Fruit fly (Drosophila melanogaster): ENCODE results near the gene Ptp61F.

The Ptp61F gene

dm6 chr3L:1388094-1388493, 87.0 kb downstream of the Ptp61F start (continued):
- peak; percentile 61 for TF ChIP-seq CG1621 (tag; optimal IDR thresholded peaks at IDR 0.05)
- TF ChIP-seq Sox102F (GFP tag; optimal IDR thresholded peaks at IDR 0.05): peak; percentile 81
- peak; percentile 42 for TF ChIP-seq spab (GFP tag; optimal IDR thresholded peaks at IDR 0.05)
- peak; percentile 67; the same call in 2 of the 3 replicates for TF ChIP-seq CG6163 (GFP tag; IDR thresholded peaks at IDR 0.05)
- no peak for TF ChIP-seq Gug (GFP tag; IDR thresholded peaks at IDR 0.05)
- TF ChIP-seq Eip93F (GFP tag; optimal IDR thresholded peaks at IDR 0.05): peak; percentile 25
- TF ChIP-seq Hr4 (GFP tag; optimal IDR thresholded peaks at IDR 0.05): peak; percentile 14
- peak; percentile 30 for TF ChIP-seq CG8319 (GFP tag; optimal IDR thresholded peaks at IDR 0.05)

DNA sequence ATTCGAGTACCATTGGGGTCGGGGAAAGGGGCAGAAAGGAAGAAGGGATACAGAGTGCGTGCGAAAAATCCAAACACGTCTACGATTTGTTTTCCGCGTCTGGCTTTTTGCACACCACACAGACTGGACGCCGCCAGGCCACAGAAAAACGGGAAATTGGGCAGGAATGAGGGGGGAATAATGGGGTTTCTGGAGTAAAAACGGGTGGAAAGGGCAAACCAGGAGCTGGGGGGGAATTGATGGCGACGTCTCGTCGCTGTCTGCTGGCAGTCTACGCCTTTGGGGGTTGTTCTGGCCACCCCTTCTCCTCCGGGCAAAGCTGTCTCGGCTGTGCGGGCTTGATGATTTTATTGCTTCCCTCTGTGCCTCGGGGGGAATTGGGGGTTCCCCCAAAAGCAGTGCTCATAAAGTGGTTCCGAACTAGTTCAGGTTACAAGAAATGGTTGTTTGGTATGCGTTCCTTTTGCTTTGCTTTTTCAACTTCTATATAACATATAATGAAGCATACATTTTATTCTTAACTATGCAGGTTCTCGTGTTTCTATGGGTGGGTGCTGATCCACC, 89.3 kb downstream of the Ptp61F start:
- peak in 1 of 2 experiments; percentile 20 for TF ChIP-seq ss (GFP tag; optimal IDR thresholded peaks at IDR 0.05)
- TF ChIP-seq CG6276 (GFP tag; optimal IDR thresholded peaks at IDR 0.05): no peak

DNA sequence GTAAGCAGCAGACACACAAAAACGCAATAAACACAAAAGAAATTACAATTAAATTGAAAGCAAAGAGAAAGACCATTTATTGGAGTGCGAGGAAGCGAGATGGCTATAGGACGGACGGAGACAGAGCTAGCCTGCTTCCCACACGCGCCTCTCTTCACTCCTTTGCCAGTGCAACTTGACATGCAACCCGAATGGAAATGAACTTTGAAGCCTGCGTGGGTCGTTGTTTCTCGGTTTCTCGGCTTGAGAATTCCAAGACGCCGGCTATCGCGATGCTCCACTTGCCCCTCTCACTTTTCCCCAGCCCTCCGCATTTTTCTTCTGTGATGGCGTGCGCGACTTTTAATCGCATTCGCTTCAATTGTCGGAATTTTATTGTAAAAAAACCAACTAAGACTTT, 94.1 kb downstream of the Ptp61F start:
- TF ChIP-seq CG3032 (tag; optimal IDR thresholded peaks at IDR 0.05): no peak
- peak; percentile 23 for TF ChIP-seq CG9139 (GFP tag; optimal IDR thresholded peaks at IDR 0.05)
- no peak for TF ChIP-seq CG11762 (GFP tag; optimal IDR thresholded peaks at IDR 0.05; ENCODE audit: insufficient read depth)
- TF ChIP-seq Sox15 (GFP tag; optimal IDR thresholded peaks at IDR 0.05): no peak
- no peak for TF ChIP-seq CG7368 (GFP tag; optimal IDR thresholded peaks at IDR 0.05)
- no peak for TF ChIP-seq fd59A (GFP tag; optimal IDR thresholded peaks at IDR 0.05)
- no peak for TF ChIP-seq lz (GFP tag; optimal IDR thresholded peaks at IDR 0.05)
- TF ChIP-seq fd85E (GFP tag; optimal IDR thresholded peaks at IDR 0.05): no peak
- peak; percentile 1 for TF ChIP-seq CG32006 (GFP tag; optimal IDR thresholded peaks at IDR 0.05)
- peak; percentile 18 for TF ChIP-seq CG10669 (GFP tag; optimal IDR thresholded peaks at IDR 0.05)
- TF ChIP-seq Sox102F (GFP tag; optimal IDR thresholded peaks at IDR 0.05): no peak
- TF ChIP-seq ss (GFP tag; optimal IDR thresholded peaks at IDR 0.05): peak; percentile 64 to 81
- no peak for TF ChIP-seq Blimp-1 (GFP tag; optimal IDR thresholded peaks at IDR 0.05)
- TF ChIP-seq CG1621 (tag; optimal IDR thresholded peaks at IDR 0.05): peak; percentile 27
- no peak for TF ChIP-seq CG11294 (GFP tag; IDR thresholded peaks at IDR 0.05)
- TF ChIP-seq CG8119 (GFP tag; IDR thresholded peaks at IDR 0.05): no peak
- no peak for TF ChIP-seq Ets21C (GFP tag; optimal IDR thresholded peaks at IDR 0.05)
- no peak for TF ChIP-seq topi (GFP tag; optimal IDR thresholded peaks at IDR 0.05)
- no peak for TF ChIP-seq pdm3 (GFP tag; optimal IDR thresholded peaks at IDR 0.05)
- TF ChIP-seq Eip75B (GFP tag; optimal IDR thresholded peaks at IDR 0.05): no peak
- no peak for TF ChIP-seq salr (GFP tag; optimal IDR thresholded peaks at IDR 0.05)
- peak; percentile 20; the same call in 1 of the 3 replicates for TF ChIP-seq CG6163 (GFP tag; IDR thresholded peaks at IDR 0.05)
- peak; percentile 11 for TF ChIP-seq net (GFP tag; optimal IDR thresholded peaks at IDR 0.05)
- no peak for TF ChIP-seq vri (GFP tag; optimal IDR thresholded peaks at IDR 0.05)
- no peak for TF ChIP-seq dac (GFP tag; optimal IDR thresholded peaks at IDR 0.05)
- peak; percentile 48 for TF ChIP-seq CG6808 (GFP tag; optimal IDR thresholded peaks at IDR 0.05)
- no peak for TF ChIP-seq fkh (GFP tag; optimal IDR thresholded peaks at IDR 0.05)
- peak; percentile 6 for TF ChIP-seq CG16779 (tag; optimal IDR thresholded peaks at IDR 0.05)
- no peak for TF ChIP-seq dsx (GFP tag; optimal IDR thresholded peaks at IDR 0.05; ENCODE audit: poor library complexity, severe bottlenecking)
- peak; percentile 20 for TF ChIP-seq spab (GFP tag; optimal IDR thresholded peaks at IDR 0.05)
- TF ChIP-seq Eip78C (GFP tag): no peak
- TF ChIP-seq achi (GFP tag; optimal IDR thresholded peaks at IDR 0.05): no peak
- no peak for TF ChIP-seq CG8632 (GFP tag; optimal IDR thresholded peaks at IDR 0.05)
- no peak for TF ChIP-seq CG4318 (GFP tag; optimal IDR thresholded peaks at IDR 0.05)
- TF ChIP-seq CG6276 (GFP tag; optimal IDR thresholded peaks at IDR 0.05): peak; percentile 41
- TF ChIP-seq CG10631 (GFP tag; optimal IDR thresholded peaks at IDR 0.05): no peak
- no peak for TF ChIP-seq Hr38 (GFP tag; optimal IDR thresholded peaks at IDR 0.05)
- TF ChIP-seq Sox14 (GFP tag; optimal IDR thresholded peaks at IDR 0.05): peak; percentile 68
- TF ChIP-seq Gug (GFP tag; IDR thresholded peaks at IDR 0.05): no peak
- no peak for TF ChIP-seq Hr4 (GFP tag; optimal IDR thresholded peaks at IDR 0.05)
- TF ChIP-seq CG11902 (GFP tag; optimal IDR thresholded peaks at IDR 0.05): no peak
- TF ChIP-seq svp (GFP tag): peak; percentile 56
- 0 out of 2 replicates have a peak, but pooled peaks have one; percentile 6 for TF ChIP-seq CG15336 (GFP tag; IDR thresholded peaks at IDR 0.05)
